Fruit fly (Drosophila melanogaster): ENCODE results near the gene spidey.

DNA sequence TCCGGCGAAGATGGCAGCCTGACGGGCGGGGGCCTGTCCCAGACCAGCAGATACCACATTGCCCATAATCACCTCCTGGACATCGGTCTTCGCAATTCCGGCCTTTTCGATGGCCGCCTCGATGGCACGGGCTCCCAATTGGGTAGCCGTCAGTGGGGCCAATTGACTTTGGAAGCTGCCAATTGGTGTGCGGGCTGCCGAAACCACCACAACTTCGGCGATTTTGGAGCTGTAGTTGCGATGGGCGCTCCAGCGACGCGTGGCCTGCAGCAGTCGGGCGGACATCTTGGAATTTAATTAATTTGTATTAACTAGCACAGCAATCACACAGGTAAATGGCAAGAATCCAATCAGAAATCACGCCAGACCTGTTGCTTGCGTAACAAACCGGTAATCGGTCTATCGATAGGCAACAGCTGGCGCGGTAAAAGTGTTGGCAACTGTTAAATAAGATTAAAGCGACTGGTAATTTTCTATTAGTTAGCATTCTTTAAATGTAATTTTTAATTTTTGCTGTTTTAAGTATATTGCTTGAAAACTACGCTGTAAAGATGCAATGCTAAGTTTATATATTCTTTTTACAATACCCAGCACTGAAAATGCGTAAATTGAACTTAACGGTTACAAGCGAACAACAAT is 20.2 kb upstream of the spidey start, which contains the start of gene Acat1:
- TF ChIP-seq CG8478 (optimal IDR thresholded peaks at IDR 0.05) (no peak), CTCF (optimal IDR thresholded peaks at IDR 0.05) (no peak)
